Worm (Caenorhabditis elegans): Measurements from ENCODE around the gene grl-26.

ce11 chrIV:372146-372789, 49.7 kb upstream of the grl-26 start:
- TF ChIP-seq ztf-11 (tag; optimal IDR thresholded peaks at IDR 0.05): no peak
- TF ChIP-seq ceh-82 (tag; optimal IDR thresholded peaks at IDR 0.05): no peak
